Worm (Caenorhabditis elegans): ENCODE data around the gene Y5H2B.3.

DNA sequence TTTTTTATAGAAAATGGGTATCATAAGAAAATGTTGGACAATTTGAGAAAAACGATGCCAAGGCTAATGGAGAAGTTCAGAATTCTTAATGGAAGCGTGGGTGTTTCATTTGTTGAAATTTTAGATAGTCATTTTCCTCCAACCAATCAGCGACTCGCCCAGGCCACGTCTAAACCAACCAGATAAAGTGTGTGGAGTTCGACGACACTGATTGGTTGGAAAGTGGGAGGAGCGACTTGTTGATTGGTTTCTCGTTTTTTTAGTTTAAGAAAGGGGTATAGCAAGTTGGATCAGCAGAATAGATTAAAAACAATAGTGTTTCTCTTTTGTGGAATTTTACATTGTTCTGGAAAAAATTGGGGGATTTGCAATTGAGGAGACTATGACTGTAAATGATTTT, 19.4 kb downstream of the Y5H2B.3 start:
- TF ChIP-seq nhr-77 (tag; optimal IDR thresholded peaks at IDR 0.05) (no peak), ztf-11 (tag; optimal IDR thresholded peaks at IDR 0.05) (no peak)

Measured in whole organism, L2 larva.